Worm (Caenorhabditis elegans): ENCODE data around the gene C25H3.10.

DNA sequence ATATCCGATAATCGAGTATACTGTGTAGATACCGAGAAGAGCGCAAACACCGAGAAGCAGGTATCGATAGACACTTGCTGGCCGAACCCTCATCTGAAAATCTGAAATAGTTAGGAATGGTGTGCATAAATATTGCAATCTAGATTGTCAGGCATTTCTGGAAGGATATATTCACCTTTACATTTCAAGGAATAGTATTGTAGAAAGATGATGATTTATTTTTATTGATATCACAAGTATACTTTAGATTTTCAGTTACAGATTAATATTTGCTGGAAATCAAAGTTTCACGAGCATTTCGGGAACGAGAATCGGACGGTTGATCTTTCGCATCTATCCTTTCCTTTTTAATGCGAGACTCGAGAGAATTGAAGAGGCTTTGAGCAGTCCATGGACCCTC lies 39.1 kb downstream of the C25H3.10 start, which contains the start of gene fut-3:
- TF ChIP-seq pha-4 (tag; optimal IDR thresholded peaks at IDR 0.05) (no peak), fax-1 (tag; optimal IDR thresholded peaks at IDR 0.05) (no peak), unc-86 (tag; optimal IDR thresholded peaks at IDR 0.05) (no peak), nhr-11 (tag; optimal IDR thresholded peaks at IDR 0.05) (no peak), C08G9.2 (tag; optimal IDR thresholded peaks at IDR 0.05) (no peak), gmeb-2 (tag; optimal IDR thresholded peaks at IDR 0.05) (no peak), pqm-1 (tag; optimal IDR thresholded peaks at IDR 0.05) (no peak)
